In genomic region chr2L:1080802-1081464, dm6 we compare ENCODE assay signal across 4 fruit fly cellular contexts.
A peak's percentile ranks its signal among the peaks of the same experiment; 100 is the strongest.
TF ChIP-seq lines count a peak whose summit lies in the region.

Gene Atg4a (plus strand): TSS chr2L:1080911.

- no peak for TF ChIP-seq CTCF in whole organism, embryonic (GFP tag; optimal IDR thresholded peaks at IDR 0.05; lab: Kevin White, UChicago)

TF ChIP-seq in whole organism, adult, 20 proteins besides CTCF, POLR2A, EP300 and RAD21:
- TF ChIP-seq CG1620 (GFP tag; optimal IDR thresholded peaks at IDR 0.05; lab: Kevin White, UChicago) (no peak), CG7045 (GFP tag; optimal IDR thresholded peaks at IDR 0.05; lab: Kevin White, UChicago) (peak; percentile 34), ovo (GFP tag; optimal IDR thresholded peaks at IDR 0.05; lab: Kevin White, UChicago) (no peak), pad (GFP tag; optimal IDR thresholded peaks at IDR 0.05; lab: Kevin White, UChicago) (no peak), bab1 (GFP tag; optimal IDR thresholded peaks at IDR 0.05; lab: Kevin White, UChicago) (peak; percentile 8), cnc (optimal IDR thresholded peaks at IDR 0.05; lab: Kevin White, UChicago) (no peak), CG33017 (tag; optimal IDR thresholded peaks at IDR 0.05; lab: Kevin White, UChicago) (peak; percentile 39), kay (GFP tag; lab: Kevin White, UChicago; ENCODE audit: borderline replicate concordance) (no peak), Mnt (GFP tag; optimal IDR thresholded peaks at IDR 0.05; lab: Kevin White, UChicago) (no peak), CG5204 (GFP tag; optimal IDR thresholded peaks at IDR 0.05; lab: Kevin White, UChicago) (no peak), cic (GFP tag; optimal IDR thresholded peaks at IDR 0.05; lab: Kevin White, UChicago) (peak; percentile 68), Hr96 (GFP tag; optimal IDR thresholded peaks at IDR 0.05; lab: Kevin White, UChicago) (no peak), CG11617 (GFP tag; optimal IDR thresholded peaks at IDR 0.05; lab: Kevin White, UChicago) (peak; percentile 63), CG12768 (GFP tag; optimal IDR thresholded peaks at IDR 0.05; lab: Kevin White, UChicago) (no peak), toe (GFP tag; optimal IDR thresholded peaks at IDR 0.05; lab: Kevin White, UChicago) (no peak), Clk (GFP tag; optimal IDR thresholded peaks at IDR 0.05; lab: Kevin White, UChicago) (no peak), Crg-1 (GFP tag; optimal IDR thresholded peaks at IDR 0.05; lab: Kevin White, UChicago) (no peak), tj (GFP tag; optimal IDR thresholded peaks at IDR 0.05; lab: Kevin White, UChicago) (no peak), CG14711 (tag; optimal IDR thresholded peaks at IDR 0.05; lab: Kevin White, UChicago) (no peak), CG7101 (tag; optimal IDR thresholded peaks at IDR 0.05; lab: Kevin White, UChicago) (no peak)

TF ChIP-seq in whole organism, embryonic, 481 proteins besides CTCF, POLR2A, EP300 and RAD21 (continues in another document):
- TF ChIP-seq Taf1 (GFP tag; IDR thresholded peaks at IDR 0.05; lab: Robert Waterston, UW), result no peak
- TF ChIP-seq CG2712 (tag; optimal IDR thresholded peaks at IDR 0.05; lab: Kevin White, UChicago), result peak; percentile 2
- TF ChIP-seq Mrtf (GFP tag; IDR thresholded peaks at IDR 0.05; lab: Robert Waterston, UW), result no peak
- TF ChIP-seq CG9797 (GFP tag; optimal IDR thresholded peaks at IDR 0.05; lab: Kevin White, UChicago), result peak; percentile 67
- TF ChIP-seq Sin3A (optimal IDR thresholded peaks at IDR 0.05; lab: Kevin White, UChicago), result peak; percentile 4
- TF ChIP-seq stwl (tag; optimal IDR thresholded peaks at IDR 0.05; lab: Kevin White, UChicago), result peak; percentile 41
- peak in 1 of 2 experiments; percentile 23 for TF ChIP-seq Hr78 (GFP tag; optimal IDR thresholded peaks at IDR 0.05; lab: Kevin White, UChicago)
- TF ChIP-seq zen2 (GFP tag; IDR thresholded peaks at IDR 0.05; lab: Robert Waterston, UW; ENCODE audit: partially characterized antibody), result no peak
- TF ChIP-seq Dll (GFP tag; IDR thresholded peaks at IDR 0.05; lab: Robert Waterston, UW; ENCODE audit: partially characterized antibody), result 0 out of 4 replicates have a peak, but pooled peaks have one; percentile 30
- TF ChIP-seq gfzf (GFP tag; optimal IDR thresholded peaks at IDR 0.05; lab: Kevin White, UChicago), result peak; percentile 66
- 0 out of 4 replicates have a peak, but pooled peaks have one; percentile 16 for TF ChIP-seq chinmo (GFP tag; IDR thresholded peaks at IDR 0.05; lab: Robert Waterston, UW; ENCODE audit: partially characterized antibody)
- TF ChIP-seq row (GFP tag; IDR thresholded peaks at IDR 0.05; lab: Robert Waterston, UW), result 0 out of 3 replicates have a peak, but pooled peaks have one; percentile 12
- TF ChIP-seq HmgZ (tag; optimal IDR thresholded peaks at IDR 0.05; lab: Kevin White, UChicago), result peak; percentile 1
- TF ChIP-seq bigmax (GFP tag; optimal IDR thresholded peaks at IDR 0.05; lab: Kevin White, UChicago), result no peak
- TF ChIP-seq CG13287 (GFP tag; IDR thresholded peaks at IDR 0.05; lab: Robert Waterston, UW; ENCODE audit: partially characterized antibody), result peak; percentile 27; the same call in 1 of the 2 replicates
- peak; percentile 34; the same call in 1 of the 3 replicates for TF ChIP-seq CG34224 (GFP tag; IDR thresholded peaks at IDR 0.05; lab: Robert Waterston, UW; ENCODE audit: partially characterized antibody)
- peak; percentile 80 for TF ChIP-seq MESR4 (GFP tag; optimal IDR thresholded peaks at IDR 0.05; lab: Kevin White, UChicago)
- peak; percentile 42 for TF ChIP-seq CG4617 (GFP tag; optimal IDR thresholded peaks at IDR 0.05; lab: Kevin White, UChicago; ENCODE audit: borderline replicate concordance)
- peak; percentile 13 for TF ChIP-seq ftz-f1 (GFP tag; optimal IDR thresholded peaks at IDR 0.05; lab: Kevin White, UChicago)
- peak in 1 of 2 experiments; percentile 21 for TF ChIP-seq bsh (GFP tag; optimal IDR thresholded peaks at IDR 0.05; lab: Kevin White, UChicago)
- no peak for TF ChIP-seq Adf1 (GFP tag; IDR thresholded peaks at IDR 0.05; lab: Robert Waterston, UW)
- TF ChIP-seq pzg (GFP tag; optimal IDR thresholded peaks at IDR 0.05; lab: Kevin White, UChicago), result peak; percentile 35

TF ChIP-seq in whole organism, prepupa, 60 proteins besides CTCF, POLR2A, EP300 and RAD21 (continues in another document):
- TF ChIP-seq CG10669 (GFP tag; optimal IDR thresholded peaks at IDR 0.05; lab: Kevin White, UChicago) (no peak), Hr39 (GFP tag; optimal IDR thresholded peaks at IDR 0.05; lab: Kevin White, UChicago) (no peak), CG4318 (GFP tag; optimal IDR thresholded peaks at IDR 0.05; lab: Kevin White, UChicago) (no peak), Ets96B (tag; optimal IDR thresholded peaks at IDR 0.05; lab: Kevin White, UChicago) (peak; percentile 37), CG10631 (GFP tag; optimal IDR thresholded peaks at IDR 0.05; lab: Kevin White, UChicago) (no peak), CG6808 (GFP tag; optimal IDR thresholded peaks at IDR 0.05; lab: Kevin White, UChicago) (peak; percentile 19), CG3032 (tag; optimal IDR thresholded peaks at IDR 0.05; lab: Kevin White, UChicago) (peak; percentile 40), Eip93F (GFP tag; optimal IDR thresholded peaks at IDR 0.05; lab: Kevin White, UChicago) (no peak), dsx (GFP tag; optimal IDR thresholded peaks at IDR 0.05; lab: Kevin White, UChicago; ENCODE audit: poor library complexity, severe bottlenecking) (no peak), pdm3 (GFP tag; optimal IDR thresholded peaks at IDR 0.05; lab: Kevin White, UChicago) (no peak), CG8319 (GFP tag; optimal IDR thresholded peaks at IDR 0.05; lab: Kevin White, UChicago) (no peak), ss (GFP tag; optimal IDR thresholded peaks at IDR 0.05; lab: Kevin White, UChicago) (peak in 1 of 2 experiments; percentile 61), acj6 (GFP tag; optimal IDR thresholded peaks at IDR 0.05; lab: Kevin White, UChicago) (no peak), salr (GFP tag; optimal IDR thresholded peaks at IDR 0.05; lab: Kevin White, UChicago) (no peak), CG31627 (GFP tag; optimal IDR thresholded peaks at IDR 0.05; lab: Kevin White, UChicago) (no peak), CG6854 (GFP tag; optimal IDR thresholded peaks at IDR 0.05; lab: Kevin White, UChicago) (no peak), Eip75B (GFP tag; optimal IDR thresholded peaks at IDR 0.05; lab: Kevin White, UChicago) (no peak), Eip78C (GFP tag; lab: Kevin White, UChicago) (peak; percentile 43), Sox14 (GFP tag; optimal IDR thresholded peaks at IDR 0.05; lab: Kevin White, UChicago) (peak; percentile 33), OdsH (GFP tag; optimal IDR thresholded peaks at IDR 0.05; lab: Kevin White, UChicago) (no peak), fkh (GFP tag; optimal IDR thresholded peaks at IDR 0.05; lab: Kevin White, UChicago) (no peak), Blimp-1 (GFP tag; optimal IDR thresholded peaks at IDR 0.05; lab: Kevin White, UChicago) (no peak), Smox (GFP tag; optimal IDR thresholded peaks at IDR 0.05; lab: Kevin White, UChicago) (no peak), CG3919 (GFP tag; optimal IDR thresholded peaks at IDR 0.05; lab: Kevin White, UChicago) (no peak), CG6276 (GFP tag; optimal IDR thresholded peaks at IDR 0.05; lab: Kevin White, UChicago) (peak; percentile 35), CG11902 (GFP tag; optimal IDR thresholded peaks at IDR 0.05; lab: Kevin White, UChicago) (no peak), fd85E (GFP tag; optimal IDR thresholded peaks at IDR 0.05; lab: Kevin White, UChicago) (no peak)

TF ChIP-seq in whole organism, pupa, 21 proteins besides CTCF, POLR2A, EP300 and RAD21:
- no peak for TF ChIP-seq CG15710 (tag; optimal IDR thresholded peaks at IDR 0.05; lab: Kevin White, UChicago)
- TF ChIP-seq CG8159 (tag; optimal IDR thresholded peaks at IDR 0.05; lab: Kevin White, UChicago), result peak; percentile 32
- no peak for TF ChIP-seq Snoo (tag; optimal IDR thresholded peaks at IDR 0.05; lab: Kevin White, UChicago)
- TF ChIP-seq EcR (GFP tag; optimal IDR thresholded peaks at IDR 0.05; lab: Kevin White, UChicago), result peak; percentile 29
- TF ChIP-seq CG13204 (GFP tag; optimal IDR thresholded peaks at IDR 0.05; lab: Kevin White, UChicago), result no peak
- no peak for TF ChIP-seq CG10348 (GFP tag; IDR thresholded peaks at IDR 0.05; lab: Robert Waterston, UW)
- peak; percentile 26; the same call in 1 of the 2 replicates for TF ChIP-seq CG32121 (GFP tag; IDR thresholded peaks at IDR 0.05; lab: Robert Waterston, UW)
- TF ChIP-seq gl (tag; optimal IDR thresholded peaks at IDR 0.05; lab: Kevin White, UChicago), result peak; percentile 60
- no peak for TF ChIP-seq rn (GFP tag; IDR thresholded peaks at IDR 0.05; lab: Robert Waterston, UW)
- TF ChIP-seq D1 (tag; optimal IDR thresholded peaks at IDR 0.05; lab: Kevin White, UChicago), result no peak
- peak; percentile 66; the same call in 1 of the 2 replicates for TF ChIP-seq CG12605 (GFP tag; IDR thresholded peaks at IDR 0.05; lab: Robert Waterston, UW)
- TF ChIP-seq CG14655 (GFP tag; optimal IDR thresholded peaks at IDR 0.05; lab: Kevin White, UChicago), result no peak
- TF ChIP-seq fd96Ca (GFP tag; IDR thresholded peaks at IDR 0.05; lab: Robert Waterston, UW), result peak; percentile 54; the same call in 2 of the 3 replicates
- TF ChIP-seq Pif1A (GFP tag; optimal IDR thresholded peaks at IDR 0.05; lab: Kevin White, UChicago), result no peak
- TF ChIP-seq Ets98B (GFP tag; IDR thresholded peaks at IDR 0.05; lab: Robert Waterston, UW), result no peak
- TF ChIP-seq CG9948 (tag; optimal IDR thresholded peaks at IDR 0.05; lab: Kevin White, UChicago), result no peak
